Worm (Caenorhabditis elegans) whole organism, L2 larva: ENCODE results near the gene ZK856.4.

Experiments used
- C34F6.9 ChIP-seq: fragments of 150-350 bp; optimal IDR thresholded peaks from 2 replicates; lab custom pipeline; 2014; ENCODE audit warnings: missing biosample characterization, missing genetic modification characterization
- F13H6.1 ChIP-seq: sonication (generic microtip); optimal IDR thresholded peaks from 2 replicates; lab custom pipeline; 2016; ENCODE audit warnings: missing genetic modification characterization, missing compliant biosample characterization
- Y55F3AM.14 ChIP-seq: fragments of 200-800 bp; sonication (Bioruptor generic); optimal IDR thresholded peaks from 2 replicates; lab custom pipeline; 2018; ENCODE audit warnings: mild to moderate bottlenecking, missing genetic modification characterization, missing compliant biosample characterization
- ZK546.5 ChIP-seq: sonication (generic microtip); optimal IDR thresholded peaks from 2 replicates; lab custom pipeline; 2017; ENCODE audit warnings: missing biosample characterization, missing genetic modification characterization
- alr-1 ChIP-seq: fragments of 150-350 bp; optimal IDR thresholded peaks from 2 replicates; lab custom pipeline; 2014; ENCODE audit warnings: missing biosample characterization, missing genetic modification characterization
- aly-2 ChIP-seq: fragments of 150-350 bp; optimal IDR thresholded peaks from 2 replicates; lab custom pipeline; 2014; ENCODE audit warnings: missing biosample characterization, missing genetic modification characterization
- blmp-1 ChIP-seq: sonication (generic microtip); optimal IDR thresholded peaks from 2 replicates; lab custom pipeline; 2017; ENCODE audit warnings: missing genetic modification characterization, mild to moderate bottlenecking, missing compliant biosample characterization, antibody characterized with exemption, moderate library complexity; ENCODE audit not compliant: insufficient read depth
- ceh-82 ChIP-seq: fragments of 150-350 bp; optimal IDR thresholded peaks from 2 replicates; lab custom pipeline; 2014; ENCODE audit warnings: missing biosample characterization, missing genetic modification characterization
- crh-2 ChIP-seq: sonication (generic microtip); optimal IDR thresholded peaks from 2 replicates; lab custom pipeline; 2017; ENCODE audit warnings: missing biosample characterization, missing genetic modification characterization
- dmd-4 ChIP-seq: sonication (generic microtip); optimal IDR thresholded peaks from 2 replicates; lab custom pipeline; 2017; ENCODE audit warnings: missing biosample characterization, missing genetic modification characterization
- elt-1 ChIP-seq: fragments of 150-350 bp; optimal IDR thresholded peaks from 2 replicates; lab custom pipeline; 2014; ENCODE audit warnings: missing biosample characterization, missing genetic modification characterization
- elt-3 ChIP-seq: sonication (generic microtip); optimal IDR thresholded peaks from 2 replicates; lab custom pipeline; 2017; ENCODE audit warnings: missing biosample characterization, missing genetic modification characterization
- fos-1 ChIP-seq: fragments of 150-350 bp; optimal IDR thresholded peaks from 2 replicates; lab custom pipeline; 2014; ENCODE audit warnings: missing biosample characterization, missing genetic modification characterization
- gmeb-1 ChIP-seq: fragments of 150-350 bp; optimal IDR thresholded peaks from 2 replicates; lab custom pipeline; 2014; ENCODE audit warnings: missing biosample characterization, missing genetic modification characterization
- lin-11 ChIP-seq: fragments of 150-350 bp; sonication (generic microtip); optimal IDR thresholded peaks from 2 replicates; lab custom pipeline; 2014; ENCODE audit warnings: missing biosample characterization, missing genetic modification characterization, inconsistent platforms, mixed read lengths
- lin-13 ChIP-seq: fragments of 150-350 bp; optimal IDR thresholded peaks from 2 replicates; lab custom pipeline; 2014; ENCODE audit warnings: missing biosample characterization, missing genetic modification reagents, missing genetic modification characterization
- lin-39 ChIP-seq: fragments of 150-350 bp; optimal IDR thresholded peaks from 2 replicates; lab custom pipeline; 2014; ENCODE audit warnings: missing biosample characterization, missing genetic modification reagents, missing genetic modification characterization
- lsy-2 ChIP-seq, 2 experiments: fragments of 150-350 bp in 1 of 2; sonication (generic microtip) in 1 of 2; optimal IDR thresholded peaks; 2 replicates each; lab custom pipeline; 2014 to 2017; ENCODE audit warnings: missing biosample characterization in 2 of 2, missing genetic modification characterization in 2 of 2
- mab-5 ChIP-seq: fragments of 150-350 bp; optimal IDR thresholded peaks from 2 replicates; lab custom pipeline; 2014; ENCODE audit warnings: missing biosample characterization, missing genetic modification characterization
- mbf-1 ChIP-seq: sonication (generic microtip); optimal IDR thresholded peaks from 2 replicates; lab custom pipeline; 2017; ENCODE audit warnings: missing biosample characterization, missing genetic modification characterization
- nhr-10 ChIP-seq: sonication (generic microtip); optimal IDR thresholded peaks from 2 replicates; lab custom pipeline; 2017; ENCODE audit warnings: missing biosample characterization, missing genetic modification characterization
- nhr-11 ChIP-seq: fragments of 150-350 bp; optimal IDR thresholded peaks from 2 replicates; lab custom pipeline; 2014; ENCODE audit warnings: missing biosample characterization, missing genetic modification characterization
- nhr-12 ChIP-seq: fragments of 150-350 bp; optimal IDR thresholded peaks from 2 replicates; lab custom pipeline; 2014; ENCODE audit warnings: missing biosample characterization, missing genetic modification characterization
- nhr-129 ChIP-seq: fragments of 150-350 bp; optimal IDR thresholded peaks from 2 replicates; lab custom pipeline; 2014; ENCODE audit warnings: missing biosample characterization, missing genetic modification characterization
- nhr-21 ChIP-seq: fragments of 150-350 bp; optimal IDR thresholded peaks from 2 replicates; lab custom pipeline; 2014; ENCODE audit warnings: missing biosample characterization, missing genetic modification characterization
- nhr-237 ChIP-seq: fragments of 150-350 bp; optimal IDR thresholded peaks from 2 replicates; lab custom pipeline; 2014; ENCODE audit warnings: missing biosample characterization, missing genetic modification characterization
- nhr-25 ChIP-seq: fragments of 150-350 bp; sonication (generic microtip); optimal IDR thresholded peaks from 3 replicates; lab custom pipeline; 2014; ENCODE audit warnings: missing biosample characterization, missing genetic modification characterization
- nhr-6 ChIP-seq: fragments of 150-350 bp; optimal IDR thresholded peaks from 2 replicates; lab custom pipeline; 2014; ENCODE audit warnings: missing biosample characterization, missing genetic modification characterization
- nhr-77 ChIP-seq: fragments of 150-350 bp; optimal IDR thresholded peaks from 2 replicates; lab custom pipeline; 2014; ENCODE audit warnings: missing biosample characterization, missing genetic modification characterization
- peb-1 ChIP-seq: fragments of 150-350 bp; optimal IDR thresholded peaks from 2 replicates; lab custom pipeline; 2014; ENCODE audit warnings: missing biosample characterization, missing genetic modification characterization
- sem-4 ChIP-seq: fragments of 150-350 bp; optimal IDR thresholded peaks from 2 replicates; lab custom pipeline; 2014; ENCODE audit warnings: missing biosample characterization, missing genetic modification reagents, missing genetic modification characterization
- sma-3 ChIP-seq: sonication (generic microtip); optimal IDR thresholded peaks from 2 replicates; lab custom pipeline; 2016; ENCODE audit warnings: missing genetic modification reagents, missing genetic modification characterization, missing compliant biosample characterization
- sma-9 ChIP-seq, 2 experiments: fragments of 150-350 bp in 1 of 2; sonication (generic microtip) in 1 of 2; optimal IDR thresholded peaks; 2 replicates each; lab custom pipeline; 2014 to 2016; ENCODE audit warnings: missing genetic modification characterization in 2 of 2, mild to moderate bottlenecking in 1 of 2, missing biosample characterization in 1 of 2, missing compliant biosample characterization in 1 of 2, missing genetic modification reagents in 1 of 2, moderate library complexity in 1 of 2
- snpc-4 ChIP-seq: fragments of 150-350 bp; optimal IDR thresholded peaks from 2 replicates; lab custom pipeline; 2014; ENCODE audit warnings: missing biosample characterization, missing genetic modification characterization
- unc-55 ChIP-seq: fragments of 150-350 bp; sonication (generic microtip); optimal IDR thresholded peaks from 3 replicates; lab custom pipeline; 2014; ENCODE audit warnings: missing biosample characterization, missing genetic modification reagents, missing genetic modification characterization
- unc-62 ChIP-seq: fragments of 150-350 bp; optimal IDR thresholded peaks from 2 replicates; lab custom pipeline; 2014; ENCODE audit warnings: missing biosample characterization, missing genetic modification reagents, missing genetic modification characterization
- zag-1 ChIP-seq: fragments of 150-350 bp; optimal IDR thresholded peaks from 2 replicates; lab custom pipeline; 2014; ENCODE audit warnings: missing biosample characterization, missing genetic modification characterization
- ztf-1 ChIP-seq: fragments of 200-800 bp; sonication (Bioruptor generic); conservative IDR thresholded peaks from 2 replicates; pipeline ENCODE4 v1.3.6; 2022; ENCODE audit warnings: missing genetic modification characterization, missing compliant biosample characterization
- ztf-4 ChIP-seq: fragments of 150-350 bp; optimal IDR thresholded peaks from 2 replicates; lab custom pipeline; 2014; ENCODE audit warnings: missing biosample characterization, missing genetic modification characterization

Gene ZK856.4

ce11 chrV:10182984-10183383, at the start of gene ZK856.4:
ZK856.4 (plus strand) TSS chrV:10183284.
- TF ChIP-seq unc-62 (no peak), nhr-77 (tag; lab: Kevin White, UChicago) (no peak), lin-39 (tag; lab: Kevin White, UChicago) (no peak), Y55F3AM.14 (GFP tag; lab: Kevin White, UChicago) (no peak), nhr-129 (tag; lab: Kevin White, UChicago) (no peak), peb-1 (tag; lab: Kevin White, UChicago) (no peak)

DNA sequence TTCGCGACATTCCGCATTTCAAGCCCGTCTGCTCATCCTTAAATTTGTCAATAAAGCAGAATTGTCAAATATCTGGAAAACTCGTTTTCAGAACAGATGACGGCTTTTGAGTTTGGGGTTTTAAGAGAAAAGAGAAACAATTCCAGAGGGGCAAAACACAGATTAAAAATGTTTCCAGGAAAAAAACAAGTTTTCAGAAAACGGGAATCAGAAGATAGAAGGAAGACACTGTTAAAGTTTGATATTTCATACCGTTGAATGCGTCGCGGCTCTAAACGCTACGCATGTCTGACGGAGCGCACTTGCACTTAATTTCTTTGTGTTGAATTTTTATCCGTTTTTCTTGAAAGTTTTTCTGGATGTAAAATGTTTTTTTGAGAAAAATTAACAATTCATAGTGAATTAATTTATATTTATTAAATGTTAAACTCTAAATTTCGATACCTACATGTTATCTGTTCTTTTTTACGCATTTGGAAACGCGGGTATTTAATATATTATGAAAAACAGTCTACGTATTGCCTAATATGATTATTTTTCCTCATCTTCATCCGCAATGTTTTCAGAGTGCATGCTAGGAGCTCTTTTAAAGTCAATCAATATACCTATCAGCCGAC, 48.9 kb upstream of the ZK856.4 start, which contains the start of the genes C08B6.18, wdr-20 and C08B6.8:
Gene C08B6.18, minus strand, starts transcription at position 51 of the 617 bp plus-strand sequence.
Gene wdr-20, minus strand, starts transcription at position 82 of the 617 bp plus-strand sequence.
Gene C08B6.8, plus strand, starts transcription at position 567 of the 617 bp plus-strand sequence.
- peak; percentile 51 for TF ChIP-seq unc-55 (GFP tag; lab: Kevin White, UChicago)
- no peak for TF ChIP-seq elt-3 (tag; lab: Kevin White, UChicago)
- TF ChIP-seq C34F6.9 (tag; lab: Kevin White, UChicago): peak; percentile 55
- peak; percentile 14 for TF ChIP-seq nhr-129 (tag; lab: Kevin White, UChicago)
- peak in 1 of 2 experiments; percentile 38 for TF ChIP-seq lsy-2 (tag; optimal IDR thresholded peaks at IDR 0.05; lab: Kevin White, UChicago)
- peak; percentile 47 for TF ChIP-seq lin-13 (GFP tag; lab: Kevin White, UChicago)
- TF ChIP-seq snpc-4 (tag; lab: Kevin White, UChicago): peak; percentile 65
- no peak for TF ChIP-seq nhr-10

DNA sequence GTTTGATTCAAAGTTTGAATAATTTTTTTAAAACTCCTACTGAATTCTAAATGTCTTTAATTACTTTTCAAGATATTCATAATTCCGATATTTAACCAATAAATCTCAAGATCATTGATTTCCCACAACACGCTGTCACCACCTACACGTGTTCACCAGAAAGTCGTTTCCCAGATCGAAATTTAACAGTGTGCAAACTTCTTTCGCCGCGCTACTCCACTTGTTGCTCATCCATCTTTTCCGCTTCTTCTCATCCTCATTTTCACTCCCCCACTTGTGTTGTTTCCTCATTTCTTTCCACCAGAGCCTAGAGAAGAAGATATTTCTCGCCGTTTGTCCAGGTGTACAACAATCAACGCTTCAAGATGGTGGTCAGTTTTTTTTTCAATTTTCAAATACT, 37.4 kb upstream of the ZK856.4 start, which contains the start of gene C51E3.9:
Gene C51E3.9, plus strand, starts transcription at position 301 of the 400 bp plus-strand sequence.
- TF ChIP-seq sma-3: no peak
- peak; percentile 31 for TF ChIP-seq nhr-129 (tag; lab: Kevin White, UChicago)

DNA sequence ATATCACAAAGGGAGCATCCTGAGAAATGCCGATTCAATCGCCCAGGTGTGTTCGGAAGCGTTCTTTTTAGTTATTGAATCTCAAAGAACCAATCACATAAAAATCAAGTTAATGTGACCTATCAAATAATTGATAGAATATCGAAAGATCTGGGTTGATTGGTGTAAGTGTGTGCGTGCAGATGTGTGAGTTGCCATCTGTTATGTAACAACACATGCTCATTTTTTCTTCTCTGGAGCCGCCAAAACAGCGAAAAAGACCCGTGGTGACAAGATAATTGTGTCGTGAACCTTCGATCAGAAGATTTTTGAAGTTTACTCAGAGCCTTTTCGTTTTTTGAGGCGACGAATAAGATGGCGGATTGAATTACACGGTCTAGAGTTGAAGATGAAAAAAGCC, 36.3 kb upstream of the ZK856.4 start:
- TF ChIP-seq C34F6.9 (tag; lab: Kevin White, UChicago) (peak; percentile 37), peb-1 (tag; lab: Kevin White, UChicago) (no peak), sem-4 (tag; lab: Kevin White, UChicago) (peak; percentile 35), lin-13 (GFP tag; lab: Kevin White, UChicago) (no peak), nhr-25 (no peak), aly-2 (tag; lab: Kevin White, UChicago) (no peak), ztf-1 (no peak), alr-1 (tag; lab: Kevin White, UChicago) (no peak), unc-55 (GFP tag; lab: Kevin White, UChicago) (no peak), nhr-129 (tag; lab: Kevin White, UChicago) (peak; percentile 71), Y55F3AM.14 (GFP tag; lab: Kevin White, UChicago) (no peak), gmeb-1 (tag; lab: Kevin White, UChicago) (no peak), lin-11 (tag; lab: Kevin White, UChicago) (no peak), F13H6.1 (tag; lab: Kevin White, UChicago) (peak; percentile 56), sma-9 (GFP tag; optimal IDR thresholded peaks at IDR 0.05; lab: Kevin White, UChicago) (peak; percentile 40), sma-9 (tag; optimal IDR thresholded peaks at IDR 0.05; lab: Kevin White, UChicago) (no peak), nhr-12 (tag; lab: Kevin White, UChicago) (no peak), nhr-237 (tag; lab: Kevin White, UChicago) (no peak), lsy-2 (tag; optimal IDR thresholded peaks at IDR 0.05; lab: Kevin White, UChicago) (peak in 1 of 2 experiments; percentile 12), mbf-1 (no peak), crh-2 (no peak), nhr-21 (tag; lab: Kevin White, UChicago) (no peak)

ce11 chrV:10148352-10148751, 34.7 kb upstream of the ZK856.4 start, which contains the start of gene srsx-26:
srsx-26 (plus strand) TSS chrV:10148652.
- no peak for TF ChIP-seq blmp-1 (tag; lab: Kevin White, UChicago)
- no peak for TF ChIP-seq elt-1 (tag; lab: Kevin White, UChicago)
- no peak for TF ChIP-seq crh-2
- TF ChIP-seq nhr-11: no peak
- no peak for TF ChIP-seq nhr-77 (tag; lab: Kevin White, UChicago)
- no peak for TF ChIP-seq ZK546.5 (tag; lab: Kevin White, UChicago)
- no peak for TF ChIP-seq nhr-12 (tag; lab: Kevin White, UChicago)
- TF ChIP-seq nhr-6 (tag; lab: Kevin White, UChicago): no peak
- TF ChIP-seq fos-1 (tag; lab: Kevin White, UChicago): no peak
- no peak for TF ChIP-seq unc-62
- TF ChIP-seq Y55F3AM.14 (GFP tag; lab: Kevin White, UChicago): no peak
- no peak for TF ChIP-seq ztf-4 (tag; lab: Kevin White, UChicago)
- no peak for TF ChIP-seq ceh-82 (tag; lab: Kevin White, UChicago)
- no peak for TF ChIP-seq mab-5 (tag; lab: Kevin White, UChicago)
- no peak for TF ChIP-seq nhr-10
- TF ChIP-seq nhr-25: no peak
- no peak for TF ChIP-seq alr-1 (tag; lab: Kevin White, UChicago)
- no peak for TF ChIP-seq zag-1 (tag; lab: Kevin White, UChicago)
- no peak for TF ChIP-seq unc-55 (GFP tag; lab: Kevin White, UChicago)
- TF ChIP-seq dmd-4 (tag; lab: Kevin White, UChicago): no peak
